Worm (Caenorhabditis elegans): ENCODE measurements around the gene Y71H2AM.11.

- TF ChIP-seq ztf-6 (GFP tag; IDR thresholded peaks at IDR 0.05) (no peak), efl-1 (GFP tag; optimal IDR thresholded peaks at IDR 0.05) (no peak), aptf-3 (GFP tag; IDR thresholded peaks at IDR 0.05) (no peak), snpc-1.1 (tag; optimal IDR thresholded peaks at IDR 0.05; ENCODE audit: insufficient read depth) (no peak), dpl-1 (GFP tag; optimal IDR thresholded peaks at IDR 0.05) (no peak)
These were observed 46.9 kb downstream of the Y71H2AM.11 start for ce11 chrIII:2678017-2678416.

All from whole organism, young adult.